Fruit fly (Drosophila melanogaster) whole organism, embryonic: Measurements from ENCODE around the gene CG15894.

ENCODE experiments used
- Atf-2 ChIP-seq: fragments of 200-800 bp; sonication (Bioruptor generic); optimal IDR thresholded peaks from 2 replicates; lab custom pipeline; 2016; ENCODE audit warnings: missing biosample characterization, missing genetic modification characterization
- CG10321 ChIP-seq: fragments of 200-800 bp; sonication (Bioruptor generic); IDR thresholded peaks from 2 replicates; pipeline ENCODE4 v1.3.6; 2022; ENCODE audit warnings: missing biosample characterization, missing genetic modification characterization
- CG10654 ChIP-seq: fragments of 200-800 bp; sonication (Bioruptor generic); optimal IDR thresholded peaks from 2 replicates; lab custom pipeline; 2016; ENCODE audit warnings: missing biosample characterization, missing genetic modification characterization
- CG1233 ChIP-seq: fragments of 200-800 bp; sonication (Bioruptor generic); optimal IDR thresholded peaks from 4 replicates; lab custom pipeline; 2018; ENCODE audit warnings: missing biosample characterization, mild to moderate bottlenecking, missing genetic modification characterization
- CG13287 ChIP-seq: fragments of 200-800 bp; sonication (Bioruptor generic); IDR thresholded peaks from 2 replicates; pipeline ENCODE4 v1.3.6; 2022; ENCODE audit warnings: missing biosample characterization, missing genetic modification characterization; ENCODE audit not compliant: partially characterized antibody
- CG13424 ChIP-seq: fragments of 200-800 bp; sonication (Bioruptor generic); optimal IDR thresholded peaks from 2 replicates; lab custom pipeline; 2019; ENCODE audit warnings: missing biosample characterization, mild to moderate bottlenecking, missing genetic modification characterization, moderate library complexity
- CG14710 ChIP-seq: fragments of 200-800 bp; sonication (Bioruptor generic); optimal IDR thresholded peaks from 3 replicates; lab custom pipeline; 2019; ENCODE audit warnings: missing biosample characterization, mild to moderate bottlenecking, missing genetic modification characterization, moderate library complexity
- CG14965 ChIP-seq: fragments of 200-800 bp; sonication (Bioruptor generic); optimal IDR thresholded peaks from 2 replicates; lab custom pipeline; 2016; ENCODE audit warnings: missing biosample characterization, missing genetic modification characterization, borderline replicate concordance
- CG15514 ChIP-seq: fragments of 200-800 bp; sonication (Bioruptor generic); optimal IDR thresholded peaks from 3 replicates; lab custom pipeline; 2017; ENCODE audit warnings: missing biosample characterization, missing genetic modification characterization, mild to moderate bottlenecking, moderate library complexity, missing genetic modification reagents
- CG16815 ChIP-seq: fragments of 200-800 bp; sonication (Bioruptor generic); optimal IDR thresholded peaks from 3 replicates; lab custom pipeline; 2017; ENCODE audit warnings: missing biosample characterization, mild to moderate bottlenecking, missing genetic modification characterization
- CG18011 ChIP-seq: fragments of 200-800 bp; sonication (Bioruptor generic); optimal IDR thresholded peaks from 2 replicates; lab custom pipeline; 2017; ENCODE audit warnings: missing biosample characterization, missing genetic modification characterization, mild to moderate bottlenecking, moderate library complexity, missing genotype
- CG18262 ChIP-seq: fragments of 200-800 bp; optimal IDR thresholded peaks from 3 replicates; lab custom pipeline; 2019; ENCODE audit warnings: missing biosample characterization, mild to moderate bottlenecking, missing genetic modification characterization, moderate library complexity
- CG2202 ChIP-seq: fragments of 200-800 bp; sonication (Bioruptor generic); optimal IDR thresholded peaks from 2 replicates; lab custom pipeline; 2018; ENCODE audit warnings: missing biosample characterization, mild to moderate bottlenecking, missing genetic modification characterization
- CG31224 ChIP-seq: fragments of 200-800 bp; sonication (Bioruptor generic); IDR thresholded peaks from 2 replicates; pipeline ENCODE4 v1.3.6; 2022; ENCODE audit warnings: missing biosample characterization, missing genetic modification characterization
- CG31388 ChIP-seq: fragments of 200-800 bp; sonication (Bioruptor generic); optimal IDR thresholded peaks from 2 replicates; lab custom pipeline; 2016; ENCODE audit warnings: missing biosample characterization, missing genetic modification characterization
- CG31441 ChIP-seq: fragments of 200-800 bp; sonication (Bioruptor generic); IDR thresholded peaks from 2 replicates; pipeline ENCODE4 v1.3.6; 2022; ENCODE audit warnings: missing biosample characterization, missing genetic modification characterization
- CG3726 ChIP-seq: fragments of 200-800 bp; sonication (Bioruptor generic); IDR thresholded peaks from 3 replicates; pipeline ENCODE4, ENCODE4 v1.3.6; 2022; ENCODE audit warnings: missing biosample characterization, missing genetic modification characterization
- CG3838 ChIP-seq: fragments of 200-800 bp; sonication (Bioruptor generic); optimal IDR thresholded peaks from 3 replicates; lab custom pipeline; 2016; ENCODE audit warnings: missing biosample characterization, missing genetic modification characterization
- CG7928 ChIP-seq: fragments of 200-800 bp; sonication (Bioruptor generic); optimal IDR thresholded peaks from 2 replicates; lab custom pipeline; 2017; ENCODE audit warnings: missing biosample characterization, mild to moderate bottlenecking, missing genetic modification characterization
- Dad ChIP-seq: fragments of 200-800 bp; sonication (Bioruptor generic); optimal IDR thresholded peaks from 3 replicates; lab custom pipeline; 2016; ENCODE audit warnings: missing biosample characterization, missing genetic modification characterization
- Dbx ChIP-seq: fragments of 200-800 bp; sonication (Bioruptor generic); IDR thresholded peaks from 3 replicates; pipeline ENCODE4 v1.3.6; 2022; ENCODE audit warnings: missing biosample characterization, missing genetic modification characterization
- Drgx ChIP-seq: fragments of 200-800 bp; sonication (Bioruptor generic); IDR thresholded peaks from 2 replicates; pipeline ENCODE4 v1.3.6; 2022; ENCODE audit warnings: missing biosample characterization, missing genetic modification characterization
- Elba2 ChIP-seq: fragments of 200-800 bp; sonication (Bioruptor generic); optimal IDR thresholded peaks from 3 replicates; lab custom pipeline; 2016; ENCODE audit warnings: missing biosample characterization, missing genetic modification characterization
- Ets97D ChIP-seq: fragments of 200-800 bp; sonication (Bioruptor generic); optimal IDR thresholded peaks from 3 replicates; lab custom pipeline; 2016; ENCODE audit warnings: missing biosample characterization, missing genetic modification characterization
- Fer2 ChIP-seq: fragments of 200-800 bp; sonication (Bioruptor generic); optimal IDR thresholded peaks from 2 replicates; lab custom pipeline; 2018; ENCODE audit warnings: missing biosample characterization, mild to moderate bottlenecking, missing genetic modification characterization, moderate library complexity
- Fer3 ChIP-seq: fragments of 200-800 bp; sonication (Bioruptor generic); optimal IDR thresholded peaks from 2 replicates; lab custom pipeline; 2018; ENCODE audit warnings: missing biosample characterization, mild to moderate bottlenecking, missing genetic modification characterization, moderate library complexity
- Hey ChIP-seq: fragments of 200-800 bp; sonication (Bioruptor generic); optimal IDR thresholded peaks from 3 replicates; lab custom pipeline; 2018; ENCODE audit warnings: missing biosample characterization, mild to moderate bottlenecking, missing genetic modification characterization
- Mad ChIP-seq: fragments of 200-800 bp; sonication (Bioruptor generic); optimal IDR thresholded peaks from 2 replicates; lab custom pipeline; 2016; ENCODE audit warnings: missing biosample characterization, missing genetic modification characterization
- NFAT ChIP-seq: fragments of 200-800 bp; sonication (Bioruptor generic); IDR thresholded peaks from 2 replicates; pipeline ENCODE4 v1.3.6; 2022; ENCODE audit warnings: missing biosample characterization, missing genetic modification characterization
- Sox102F ChIP-seq: fragments of 200-800 bp; sonication (Bioruptor generic); optimal IDR thresholded peaks from 2 replicates; lab custom pipeline; 2018; ENCODE audit warnings: missing biosample characterization, mild to moderate bottlenecking, missing genetic modification characterization, moderate library complexity
- Tbp ChIP-seq: fragments of >200 bp; optimal IDR thresholded peaks from 2 replicates; lab custom pipeline; 2018; ENCODE audit warnings: missing biosample characterization, missing genetic modification characterization
- Usf ChIP-seq: fragments of 200-800 bp; sonication (Bioruptor generic); optimal IDR thresholded peaks from 2 replicates; lab custom pipeline; 2017; ENCODE audit warnings: missing genotype, missing biosample characterization, missing genetic modification characterization
- caup ChIP-seq: fragments of 200-800 bp; sonication (Bioruptor generic); optimal IDR thresholded peaks from 3 replicates; lab custom pipeline; 2017; ENCODE audit warnings: missing biosample characterization, mild to moderate bottlenecking, missing genetic modification characterization, moderate library complexity; ENCODE audit not compliant: severe bottlenecking
- chn ChIP-seq: fragments of 200-800 bp; sonication (Bioruptor generic); optimal IDR thresholded peaks from 2 replicates; lab custom pipeline; 2016; ENCODE audit warnings: missing biosample characterization, missing genetic modification characterization
- dati ChIP-seq: fragments of 200-800 bp; sonication (Bioruptor generic); IDR thresholded peaks from 2 replicates; pipeline ENCODE4 v1.3.6; 2022; ENCODE audit warnings: missing biosample characterization, missing genetic modification characterization
- fd64A ChIP-seq: fragments of 200-800 bp; sonication (Bioruptor generic); optimal IDR thresholded peaks from 3 replicates; lab custom pipeline; 2018; ENCODE audit warnings: missing biosample characterization, mild to moderate bottlenecking, missing genetic modification characterization
- gce ChIP-seq: fragments of 200-800 bp; sonication (Bioruptor generic); IDR thresholded peaks from 3 replicates; pipeline ENCODE4 v1.3.6; 2022; ENCODE audit warnings: missing biosample characterization, missing genetic modification characterization
- gcm ChIP-seq: fragments of 200-800 bp; sonication (Bioruptor generic); optimal IDR thresholded peaks from 2 replicates; lab custom pipeline; 2019; ENCODE audit warnings: missing biosample characterization, mild to moderate bottlenecking, missing genetic modification characterization, moderate library complexity
- grn ChIP-seq: fragments of 200-800 bp; sonication (Bioruptor generic); optimal IDR thresholded peaks from 3 replicates; lab custom pipeline; 2017; ENCODE audit warnings: missing biosample characterization, missing genetic modification characterization
- hth ChIP-seq: fragments of >200 bp; optimal IDR thresholded peaks from 2 replicates; lab custom pipeline; 2017; ENCODE audit warnings: inconsistent platforms
- ind ChIP-seq: fragments of 200-800 bp; sonication (Bioruptor generic); optimal IDR thresholded peaks from 3 replicates; lab custom pipeline; 2016; ENCODE audit warnings: missing biosample characterization, missing genetic modification characterization
- jumu ChIP-seq: fragments of 200-800 bp; sonication (Bioruptor generic); optimal IDR thresholded peaks from 3 replicates; lab custom pipeline; 2016; ENCODE audit warnings: missing biosample characterization, missing genetic modification characterization
- kay ChIP-seq: fragments of 200-800 bp; sonication (Bioruptor generic); optimal IDR thresholded peaks from 2 replicates; lab custom pipeline; 2016; ENCODE audit warnings: missing biosample characterization, missing genetic modification characterization
- phol ChIP-seq: fragments of 200-800 bp; sonication (Bioruptor generic); optimal IDR thresholded peaks from 3 replicates; lab custom pipeline; 2018; ENCODE audit warnings: missing biosample characterization, mild to moderate bottlenecking, missing genetic modification characterization, moderate library complexity
- prd ChIP-seq, 3 experiments: fragments of >200 bp in 2 of 3; fragments of 200-800 bp in 1 of 3; sonication (Bioruptor generic) in 1 of 3; optimal IDR thresholded peaks in 2 of 3; IDR thresholded peaks in 1 of 3; 2 replicates in 2 of 3; 3 replicates in 1 of 3; pipeline versions ENCODE4 v1.3.6 to Lab custom; 2017 to 2022; ENCODE audit warnings: missing biosample characterization in 1 of 3, missing genetic modification characterization in 1 of 3
- pzg ChIP-seq: fragments of 200-800 bp; sonication (Bioruptor generic); optimal IDR thresholded peaks from 3 replicates; lab custom pipeline; 2018; ENCODE audit warnings: missing biosample characterization, mild to moderate bottlenecking, missing genetic modification characterization, moderate library complexity
- sob ChIP-seq: fragments of 200-800 bp; sonication (Bioruptor generic); IDR thresholded peaks from 2 replicates; pipeline ENCODE4 v1.3.6; 2022; ENCODE audit warnings: missing biosample characterization, missing genetic modification characterization
- ssp ChIP-seq: fragments of 200-800 bp; sonication (Bioruptor generic); IDR thresholded peaks from 2 replicates; pipeline ENCODE4 v1.3.6; 2022; ENCODE audit warnings: missing biosample characterization, missing genetic modification characterization
- tin ChIP-seq: fragments of 200-800 bp; sonication (Bioruptor generic); optimal IDR thresholded peaks from 3 replicates; lab custom pipeline; 2016; ENCODE audit warnings: missing biosample characterization, missing genetic modification characterization
- yki ChIP-seq: fragments of >200 bp; optimal IDR thresholded peaks from 3 replicates; lab custom pipeline; 2018
- z ChIP-seq: fragments of 200-800 bp; sonication (Bioruptor generic); IDR thresholded peaks from 3 replicates; pipeline ENCODE4 v1.3.6; 2022; ENCODE audit warnings: missing biosample characterization, missing genetic modification characterization
- zfh2 ChIP-seq: fragments of 200-800 bp; sonication (Bioruptor generic); optimal IDR thresholded peaks from 2 replicates; lab custom pipeline; 2016; ENCODE audit warnings: missing biosample characterization, missing genetic modification characterization

CG15894 gene

dm6 chrX:6375636-6376035 is 66.6 kb downstream of the CG15894 start (continued):
- TF ChIP-seq CG18011 (GFP tag; lab: Kevin White, UChicago) (no peak), phol (tag; lab: Kevin White, UChicago) (peak; percentile 40), kay (GFP tag; lab: Kevin White, UChicago) (no peak), CG3838 (GFP tag; lab: Kevin White, UChicago) (no peak), Fer2 (no peak), z (GFP tag; lab: Robert Waterston, UW) (no peak), grn (GFP tag; lab: Kevin White, UChicago) (no peak), CG31224 (GFP tag; lab: Robert Waterston, UW) (no peak), Tbp (GFP tag; lab: Kevin White, UChicago) (no peak), CG14965 (no peak), CG15514 (GFP tag; lab: Kevin White, UChicago) (peak; percentile 48), CG13424 (tag; lab: Kevin White, UChicago) (peak; percentile 43), CG10321 (GFP tag; lab: Robert Waterston, UW) (no peak), CG16815 (no peak), ind (peak; percentile 53), CG13287 (no peak), Drgx (GFP tag; lab: Robert Waterston, UW) (no peak), Fer3 (peak; percentile 42), fd64A (GFP tag; lab: Kevin White, UChicago) (no peak), CG2202 (no peak), dati (no peak), chn (GFP tag; lab: Kevin White, UChicago) (peak; percentile 39), pzg (GFP tag; lab: Kevin White, UChicago) (no peak), NFAT (no peak), CG1233 (peak; percentile 18), Sox102F (peak; percentile 28), hth (lab: Kevin White, UChicago) (no peak), CG7928 (no peak), tin (GFP tag; lab: Kevin White, UChicago) (peak; percentile 49), Elba2 (GFP tag; lab: Kevin White, UChicago) (no peak), CG31388 (GFP tag; lab: Kevin White, UChicago) (no peak), prd (optimal IDR thresholded peaks at IDR 0.05; lab: Kevin White, UChicago) (no peak), prd (GFP tag; IDR thresholded peaks at IDR 0.05; lab: Robert Waterston, UW) (peak; percentile 59; the same call in 1 of the 3 replicates), Usf (GFP tag; lab: Kevin White, UChicago) (no peak), zfh2 (GFP tag; lab: Kevin White, UChicago) (peak; percentile 13), Ets97D (GFP tag; lab: Kevin White, UChicago) (no peak), CG10654 (GFP tag; lab: Kevin White, UChicago) (no peak), Atf-2 (no peak), CG14710 (tag; lab: Kevin White, UChicago) (peak; percentile 12), Mad (GFP tag; lab: Kevin White, UChicago) (peak; percentile 3), gce (GFP tag; lab: Robert Waterston, UW) (no peak), Dad (GFP tag; lab: Kevin White, UChicago) (peak; percentile 3), Hey (tag; lab: Kevin White, UChicago) (no peak), sob (0 out of 2 replicates have a peak, but pooled peaks have one; percentile 23), yki (lab: Kevin White, UChicago) (no peak), CG31441 (GFP tag; lab: Robert Waterston, UW) (peak; percentile 51; the same call in 1 of the 2 replicates), CG3726 (GFP tag; lab: Robert Waterston, UW) (no peak), gcm (GFP tag; lab: Kevin White, UChicago) (no peak), caup (GFP tag; lab: Kevin White, UChicago) (peak; percentile 50), ssp (GFP tag; lab: Robert Waterston, UW) (no peak), CG18262 (tag; lab: Kevin White, UChicago) (peak; percentile 22), jumu (GFP tag; lab: Kevin White, UChicago) (peak; percentile 33), Dbx (GFP tag; lab: Robert Waterston, UW) (peak; percentile 40; the same call in 1 of the 3 replicates)
